Worm (Caenorhabditis elegans) whole organism, young adult: ENCODE results near the gene metl-9.

ENCODE experiments used
- B0019.2 ChIP-seq: fragments of 200-800 bp; sonication (Bioruptor generic); conservative IDR thresholded peaks from 2 replicates; pipeline ENCODE4 v1.3.6; 2022; ENCODE audit warnings: missing genetic modification reagents, missing genetic modification characterization, missing compliant biosample characterization
- F23B12.7 ChIP-seq: sonication (generic microtip); optimal IDR thresholded peaks from 2 replicates; lab custom pipeline; 2017; ENCODE audit warnings: missing genetic modification characterization, mild to moderate bottlenecking, missing compliant biosample characterization, antibody characterized with exemption, moderate library complexity; ENCODE audit not compliant: insufficient read depth
- K11D2.4 ChIP-seq: fragments of 200-800 bp; sonication (Bioruptor generic); IDR thresholded peaks from 2 replicates; pipeline ENCODE4 v1.3.6; 2022; ENCODE audit warnings: missing genetic modification reagents, missing genetic modification characterization, missing compliant biosample characterization
- K12H6.12 ChIP-seq: fragments of 200-800 bp; sonication (Bioruptor generic); optimal IDR thresholded peaks from 2 replicates; lab custom pipeline; 2018; ENCODE audit warnings: mild to moderate bottlenecking, missing genetic modification characterization, missing compliant biosample characterization
- Y79H2A.3 ChIP-seq: fragments of 200-800 bp; sonication (Bioruptor generic); conservative IDR thresholded peaks from 2 replicates; pipeline ENCODE4 v1.3.6; 2022; ENCODE audit warnings: missing genetic modification reagents, missing genetic modification characterization, missing compliant biosample characterization
- ama-1 ChIP-seq, 3 experiments: fragments of 150-350 bp in 1 of 3; sonication (generic microtip) in 2 of 3; optimal IDR thresholded peaks; 2 replicates each; lab custom pipeline; 2014 to 2018; ENCODE audit warnings: missing biosample characterization in 2 of 3, missing genetic modification characterization in 2 of 3, missing genetic modification reagents in 2 of 3
- atf-7 ChIP-seq: sonication (generic microtip); optimal IDR thresholded peaks from 2 replicates; lab custom pipeline; 2017; ENCODE audit warnings: mild to moderate bottlenecking, missing genetic modification characterization, missing compliant biosample characterization
- athp-1 ChIP-seq: sonication (generic microtip); optimal IDR thresholded peaks from 2 replicates; lab custom pipeline; 2017; ENCODE audit warnings: mild to moderate bottlenecking, missing genetic modification characterization, missing compliant biosample characterization
- dpl-1 ChIP-seq: fragments of 150-350 bp; optimal IDR thresholded peaks from 2 replicates; lab custom pipeline; 2014; ENCODE audit warnings: missing biosample characterization, missing genetic modification reagents, missing genetic modification characterization
- him-1 ChIP-seq: sonication (generic microtip); optimal IDR thresholded peaks from 2 replicates; lab custom pipeline; 2016; ENCODE audit warnings: missing genotype, missing genetic modification reagents, missing genetic modification characterization, missing compliant biosample characterization
- tbx-9 ChIP-seq: sonication (generic microtip); optimal IDR thresholded peaks from 2 replicates; lab custom pipeline; 2016; ENCODE audit warnings: borderline replicate concordance, missing genetic modification characterization, inconsistent platforms, missing compliant biosample characterization
- unc-62 ChIP-seq: fragments of 150-350 bp; optimal IDR thresholded peaks from 2 replicates; lab custom pipeline; 2014; ENCODE audit warnings: missing biosample characterization, missing genetic modification reagents, missing genetic modification characterization

ce11 chrX:5131760-5132159 lies 47.2 kb downstream of the metl-9 start:
- TF ChIP-seq tbx-9: no peak
- TF ChIP-seq B0019.2 (GFP tag; lab: Robert Waterston, UW): no peak
- TF ChIP-seq unc-62 (GFP tag; lab: Kevin White, UChicago): no peak
- no peak for TF ChIP-seq him-1 (tag; lab: Kevin White, UChicago)
- no peak for TF ChIP-seq ama-1 (optimal IDR thresholded peaks at IDR 0.05; lab: Kevin White, UChicago)
- no peak for TF ChIP-seq ama-1 (GFP tag; optimal IDR thresholded peaks at IDR 0.05; lab: Kevin White, UChicago)
- TF ChIP-seq K11D2.4 (GFP tag; lab: Robert Waterston, UW): no peak
- TF ChIP-seq dpl-1: no peak
- no peak for TF ChIP-seq Y79H2A.3 (GFP tag; lab: Robert Waterston, UW)
- TF ChIP-seq K12H6.12 (tag; lab: Kevin White, UChicago): no peak
- TF ChIP-seq F23B12.7 (tag; lab: Kevin White, UChicago): no peak
- TF ChIP-seq athp-1: no peak
- TF ChIP-seq atf-7 (tag; lab: Kevin White, UChicago): no peak
